Worm (Caenorhabditis elegans) whole organism, L3 larva: ENCODE data around the gene F07E5.12.

ENCODE experiments used
- R02D3.7 ChIP-seq: fragments of 150-350 bp; optimal IDR thresholded peaks from 2 replicates; lab custom pipeline; 2014; ENCODE audit warnings: missing biosample characterization, missing genetic modification characterization
- ZK546.5 ChIP-seq: sonication (generic microtip); optimal IDR thresholded peaks from 2 replicates; lab custom pipeline; 2017; ENCODE audit warnings: missing biosample characterization, missing genetic modification characterization
- aly-2 ChIP-seq: fragments of 150-350 bp; optimal IDR thresholded peaks from 2 replicates; lab custom pipeline; 2014; ENCODE audit warnings: missing biosample characterization, missing genetic modification characterization
- daf-12 ChIP-seq: fragments of 150-350 bp; optimal IDR thresholded peaks from 2 replicates; lab custom pipeline; 2014; ENCODE audit warnings: missing biosample characterization, missing genetic modification reagents, missing genetic modification characterization
- eor-1 ChIP-seq, 2 experiments: fragments of 150-350 bp; optimal IDR thresholded peaks; 2 replicates each; lab custom pipeline; 2014 to 2018; ENCODE audit warnings: missing biosample characterization in 2 of 2, missing genetic modification characterization in 2 of 2
- hmg-11 ChIP-seq: sonication (generic microtip); optimal IDR thresholded peaks from 2 replicates; lab custom pipeline; 2016; ENCODE audit warnings: missing genetic modification characterization, missing compliant biosample characterization
- lin-39 ChIP-seq: fragments of 150-350 bp; optimal IDR thresholded peaks from 2 replicates; lab custom pipeline; 2018; ENCODE audit warnings: missing biosample characterization, missing genetic modification reagents, missing genetic modification characterization
- nhr-237 ChIP-seq: fragments of 150-350 bp; optimal IDR thresholded peaks from 2 replicates; lab custom pipeline; 2014; ENCODE audit warnings: missing biosample characterization, missing genetic modification characterization
- nhr-25 ChIP-seq: sonication (generic microtip); optimal IDR thresholded peaks from 2 replicates; lab custom pipeline; 2017; ENCODE audit warnings: missing biosample characterization, missing genetic modification characterization
- nhr-43 ChIP-seq: sonication (generic microtip); optimal IDR thresholded peaks from 2 replicates; lab custom pipeline; 2016; ENCODE audit warnings: mild to moderate bottlenecking, missing genetic modification characterization, missing compliant biosample characterization; ENCODE audit not compliant: poor library complexity, severe bottlenecking
- skn-1 ChIP-seq: fragments of 150-350 bp; optimal IDR thresholded peaks from 2 replicates; lab custom pipeline; 2014; ENCODE audit warnings: missing biosample characterization, missing genetic modification characterization
- unc-39 ChIP-seq: sonication (generic microtip); optimal IDR thresholded peaks from 4 replicates; lab custom pipeline; 2017; ENCODE audit warnings: missing biosample characterization, missing genetic modification characterization
- zag-1 ChIP-seq: fragments of 150-350 bp; optimal IDR thresholded peaks from 2 replicates; lab custom pipeline; 2014; ENCODE audit warnings: missing biosample characterization, missing genetic modification characterization
- ztf-11 ChIP-seq: fragments of 150-350 bp; optimal IDR thresholded peaks from 2 replicates; lab custom pipeline; 2014; ENCODE audit warnings: missing biosample characterization, missing genetic modification characterization
- ztf-4 ChIP-seq: fragments of 150-350 bp; optimal IDR thresholded peaks from 2 replicates; lab custom pipeline; 2014; ENCODE audit warnings: missing biosample characterization, missing genetic modification characterization

F07E5.12 gene

ce11 chrII:2116794-2117193, 49.0 kb downstream of the F07E5.12 start, which contains the start of gene srh-195:
Gene srh-195 (minus strand): TSS chrII:2116894.
- TF ChIP-seq nhr-237 (tag; lab: Kevin White, UChicago) = no peak
- no peak for TF ChIP-seq unc-39 (tag; lab: Kevin White, UChicago)
- TF ChIP-seq skn-1 (tag; lab: Kevin White, UChicago) = no peak
- TF ChIP-seq R02D3.7 = no peak
- no peak for TF ChIP-seq aly-2
- TF ChIP-seq lin-39 (tag; lab: Kevin White, UChicago) = no peak
- TF ChIP-seq ztf-11 (tag; lab: Kevin White, UChicago) = no peak
- TF ChIP-seq daf-12 (tag; lab: Kevin White, UChicago) = no peak
- TF ChIP-seq eor-1 (tag; optimal IDR thresholded peaks at IDR 0.05; lab: Kevin White, UChicago) = no peak
- no peak for TF ChIP-seq nhr-25 (tag; lab: Kevin White, UChicago)
- TF ChIP-seq zag-1 (tag; lab: Kevin White, UChicago) = no peak
- TF ChIP-seq ztf-4 (tag; lab: Kevin White, UChicago) = no peak
- no peak for TF ChIP-seq nhr-43
- TF ChIP-seq ZK546.5 (tag; lab: Kevin White, UChicago) = no peak
- no peak for TF ChIP-seq hmg-11 (tag; lab: Kevin White, UChicago)
- TF ChIP-seq, all 47 proteins: peak for 0
